Worm (Caenorhabditis elegans) whole organism, late embryonic: Measurements from ENCODE around the gene btb-14.
A peak's percentile ranks its signal among the peaks of the same experiment; 100 is the strongest.

ENCODE experiments used
- C08G9.2 ChIP-seq: sonication (generic microtip); optimal IDR thresholded peaks from 2 replicates; lab custom pipeline; 2016; ENCODE audit warnings: mild to moderate bottlenecking, missing genetic modification characterization, moderate library complexity, missing compliant biosample characterization
- T23F11.4 ChIP-seq: fragments of 200-800 bp; sonication (Bioruptor generic); optimal IDR thresholded peaks from 2 replicates; lab custom pipeline; 2018; ENCODE audit warnings: mild to moderate bottlenecking, missing genetic modification characterization, missing compliant biosample characterization
- ama-1 ChIP-seq: fragments of 150-350 bp; optimal IDR thresholded peaks from 2 replicates; lab custom pipeline; 2014
- ceh-14 ChIP-seq: sonication (generic microtip); optimal IDR thresholded peaks from 2 replicates; lab custom pipeline; 2016; ENCODE audit warnings: missing genotype, missing genetic modification characterization, missing compliant biosample characterization
- ceh-18 ChIP-seq: sonication (generic microtip); optimal IDR thresholded peaks from 2 replicates; lab custom pipeline; 2016; ENCODE audit warnings: missing genetic modification characterization, missing compliant biosample characterization
- ceh-22 ChIP-seq: sonication (generic microtip); optimal IDR thresholded peaks from 2 replicates; lab custom pipeline; 2017; ENCODE audit warnings: missing biosample characterization, missing genetic modification characterization
- ceh-24 ChIP-seq: sonication (generic microtip); optimal IDR thresholded peaks from 2 replicates; lab custom pipeline; 2016; ENCODE audit warnings: mild to moderate bottlenecking, missing genetic modification characterization, missing compliant biosample characterization
- ceh-31 ChIP-seq: sonication (generic microtip); optimal IDR thresholded peaks from 2 replicates; lab custom pipeline; 2016; ENCODE audit warnings: missing genetic modification characterization, missing compliant biosample characterization
- ceh-34 ChIP-seq: sonication (generic microtip); optimal IDR thresholded peaks from 2 replicates; lab custom pipeline; 2016; ENCODE audit warnings: mild to moderate bottlenecking, missing genetic modification characterization, missing compliant biosample characterization
- ceh-45 ChIP-seq: fragments of 200-800 bp; sonication (Bioruptor generic); IDR thresholded peaks from 2 replicates; pipeline ENCODE4 v1.3.6; 2022; ENCODE audit warnings: missing genetic modification reagents, missing genetic modification characterization, missing compliant biosample characterization
- ceh-48 ChIP-seq: sonication (generic microtip); optimal IDR thresholded peaks from 2 replicates; lab custom pipeline; 2016; ENCODE audit warnings: missing genetic modification characterization, inconsistent platforms, missing compliant biosample characterization
- ceh-6 ChIP-seq: fragments of 200-800 bp; sonication (Bioruptor generic); optimal IDR thresholded peaks from 2 replicates; lab custom pipeline; 2018; ENCODE audit warnings: mild to moderate bottlenecking, missing genetic modification characterization, missing compliant biosample characterization
- ceh-9 ChIP-seq: sonication (generic microtip); optimal IDR thresholded peaks from 2 replicates; lab custom pipeline; 2016; ENCODE audit warnings: mild to moderate bottlenecking, missing genetic modification characterization, inconsistent platforms, missing compliant biosample characterization
- dmd-4 ChIP-seq: sonication (generic microtip); optimal IDR thresholded peaks from 2 replicates; lab custom pipeline; 2016; ENCODE audit warnings: borderline replicate concordance, missing genetic modification characterization, missing compliant biosample characterization
- dve-1 ChIP-seq: sonication (generic microtip); optimal IDR thresholded peaks from 2 replicates; lab custom pipeline; 2017; ENCODE audit warnings: antibody characterized with exemption, mild to moderate bottlenecking, missing genetic modification characterization, missing compliant biosample characterization
- elt-2 ChIP-seq: sonication (generic microtip); optimal IDR thresholded peaks from 2 replicates; lab custom pipeline; 2016; ENCODE audit warnings: missing genetic modification reagents, missing genetic modification characterization, missing compliant biosample characterization
- elt-4 ChIP-seq: sonication (generic microtip); optimal IDR thresholded peaks from 2 replicates; lab custom pipeline; 2016; ENCODE audit warnings: missing genetic modification characterization, missing compliant biosample characterization
- fkh-6 ChIP-seq: sonication (generic microtip); optimal IDR thresholded peaks from 2 replicates; lab custom pipeline; 2016; ENCODE audit warnings: missing genetic modification characterization, missing compliant biosample characterization
- hlh-15 ChIP-seq: sonication (generic microtip); optimal IDR thresholded peaks from 2 replicates; lab custom pipeline; 2016; ENCODE audit warnings: missing genetic modification characterization, missing compliant biosample characterization
- hlh-30 ChIP-seq: sonication (generic microtip); optimal IDR thresholded peaks from 2 replicates; lab custom pipeline; 2017; ENCODE audit warnings: antibody characterized with exemption, missing genetic modification characterization, missing compliant biosample characterization; ENCODE audit not compliant: insufficient read depth
- hlh-6 ChIP-seq: sonication (generic microtip); optimal IDR thresholded peaks from 2 replicates; lab custom pipeline; 2016; ENCODE audit warnings: missing genotype, missing genetic modification characterization, missing compliant biosample characterization
- lim-6 ChIP-seq: sonication (generic microtip); optimal IDR thresholded peaks from 2 replicates; lab custom pipeline; 2016; ENCODE audit warnings: missing genetic modification characterization, missing compliant biosample characterization
- lin-11 ChIP-seq: fragments of 200-800 bp; sonication (Bioruptor generic); optimal IDR thresholded peaks from 2 replicates; lab custom pipeline; 2018; ENCODE audit warnings: mild to moderate bottlenecking, missing genetic modification characterization, missing compliant biosample characterization
- madf-2 ChIP-seq: sonication (generic microtip); optimal IDR thresholded peaks from 2 replicates; lab custom pipeline; 2017; ENCODE audit warnings: missing genetic modification characterization, missing compliant biosample characterization
- nhr-11 ChIP-seq: fragments of 150-350 bp; optimal IDR thresholded peaks from 2 replicates; lab custom pipeline; 2014; ENCODE audit warnings: missing biosample characterization, missing genetic modification characterization
- nhr-232 ChIP-seq: sonication (generic microtip); optimal IDR thresholded peaks from 2 replicates; lab custom pipeline; 2016; ENCODE audit warnings: missing genetic modification characterization, missing compliant biosample characterization
- npax-4 ChIP-seq: sonication (generic microtip); optimal IDR thresholded peaks from 2 replicates; lab custom pipeline; 2016; ENCODE audit warnings: missing genetic modification characterization, missing compliant biosample characterization
- odd-2 ChIP-seq: sonication (generic microtip); optimal IDR thresholded peaks from 2 replicates; lab custom pipeline; 2017; ENCODE audit warnings: antibody characterized with exemption, mild to moderate bottlenecking, missing genetic modification characterization, missing compliant biosample characterization
- pax-1 ChIP-seq: fragments of 150-350 bp; optimal IDR thresholded peaks from 2 replicates; lab custom pipeline; 2014; ENCODE audit warnings: missing biosample characterization, missing genetic modification characterization
- pha-2 ChIP-seq: sonication (generic microtip); optimal IDR thresholded peaks from 2 replicates; lab custom pipeline; 2017; ENCODE audit warnings: mild to moderate bottlenecking, missing genetic modification characterization, missing compliant biosample characterization
- pha-4 ChIP-seq: fragments of 150-350 bp; optimal IDR thresholded peaks from 2 replicates; lab custom pipeline; 2018; ENCODE audit warnings: missing biosample characterization, missing genetic modification reagents, missing genetic modification characterization
- pqm-1 ChIP-seq: sonication (generic microtip); optimal IDR thresholded peaks from 2 replicates; lab custom pipeline; 2016; ENCODE audit warnings: missing genetic modification characterization, missing compliant biosample characterization
- pros-1 ChIP-seq: fragments of 150-350 bp; optimal IDR thresholded peaks from 2 replicates; lab custom pipeline; 2014; ENCODE audit warnings: missing biosample characterization, missing genetic modification reagents, missing genetic modification characterization
- ref-2 ChIP-seq: sonication (generic microtip); optimal IDR thresholded peaks from 2 replicates; lab custom pipeline; 2016; ENCODE audit warnings: missing genetic modification characterization, missing compliant biosample characterization
- sdc-2 ChIP-seq: sonication (generic microtip); optimal IDR thresholded peaks from 2 replicates; lab custom pipeline; 2016; ENCODE audit warnings: missing genotype, missing genetic modification characterization, missing compliant biosample characterization
- sox-2 ChIP-seq: fragments of 200-800 bp; sonication (Bioruptor generic); IDR thresholded peaks from 2 replicates; pipeline ENCODE4 v1.3.6; 2022; ENCODE audit warnings: missing genetic modification reagents, missing genetic modification characterization, missing compliant biosample characterization
- sox-4 ChIP-seq: sonication (generic microtip); optimal IDR thresholded peaks from 2 replicates; lab custom pipeline; 2017; ENCODE audit warnings: mild to moderate bottlenecking, missing genetic modification characterization, inconsistent platforms, missing compliant biosample characterization
- syd-9 ChIP-seq: sonication (generic microtip); optimal IDR thresholded peaks from 2 replicates; lab custom pipeline; 2016; ENCODE audit warnings: mild to moderate bottlenecking, missing genetic modification characterization, moderate library complexity, missing compliant biosample characterization
- tbx-2 ChIP-seq: sonication (generic microtip); optimal IDR thresholded peaks from 2 replicates; lab custom pipeline; 2016; ENCODE audit warnings: missing genetic modification characterization, missing compliant biosample characterization
- tbx-7 ChIP-seq: sonication (generic microtip); optimal IDR thresholded peaks from 2 replicates; lab custom pipeline; 2016; ENCODE audit warnings: missing genotype, missing genetic modification characterization, missing compliant biosample characterization
- unc-55 ChIP-seq: sonication (generic microtip); optimal IDR thresholded peaks from 2 replicates; lab custom pipeline; 2017; ENCODE audit warnings: missing biosample characterization, missing genetic modification reagents, missing genetic modification characterization
- unc-86 ChIP-seq: sonication (generic microtip); optimal IDR thresholded peaks from 2 replicates; lab custom pipeline; 2016; ENCODE audit warnings: missing genetic modification characterization, missing compliant biosample characterization
- ztf-16 ChIP-seq: sonication (generic microtip); optimal IDR thresholded peaks from 2 replicates; lab custom pipeline; 2017; ENCODE audit warnings: missing genetic modification characterization, missing compliant biosample characterization

Gene btb-14

DNA sequence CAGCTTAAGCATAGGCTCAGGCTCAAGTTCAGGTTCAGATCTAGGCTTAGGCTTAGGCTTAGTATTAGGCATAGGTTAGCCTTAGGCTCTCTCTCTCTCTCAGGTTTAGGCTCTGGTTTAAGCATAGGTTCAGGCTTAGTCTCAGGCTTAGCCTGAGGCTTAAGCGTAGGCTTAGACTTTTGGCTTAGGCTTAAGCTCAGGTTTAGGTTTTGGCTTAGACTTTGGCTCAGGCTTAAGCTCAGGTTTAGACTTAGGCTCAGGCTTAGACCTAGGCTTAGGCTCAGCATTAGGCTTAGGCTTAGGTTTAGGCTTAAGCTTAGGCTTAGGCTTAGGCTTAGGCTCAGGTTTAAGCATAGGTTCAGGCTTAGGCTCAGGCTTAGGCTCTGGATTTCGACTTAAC lies 39.6 kb upstream of the btb-14 start:
- TF ChIP-seq pqm-1 (tag; lab: Kevin White, UChicago) (no peak), dve-1 (tag; lab: Kevin White, UChicago) (peak; percentile 65)

DNA sequence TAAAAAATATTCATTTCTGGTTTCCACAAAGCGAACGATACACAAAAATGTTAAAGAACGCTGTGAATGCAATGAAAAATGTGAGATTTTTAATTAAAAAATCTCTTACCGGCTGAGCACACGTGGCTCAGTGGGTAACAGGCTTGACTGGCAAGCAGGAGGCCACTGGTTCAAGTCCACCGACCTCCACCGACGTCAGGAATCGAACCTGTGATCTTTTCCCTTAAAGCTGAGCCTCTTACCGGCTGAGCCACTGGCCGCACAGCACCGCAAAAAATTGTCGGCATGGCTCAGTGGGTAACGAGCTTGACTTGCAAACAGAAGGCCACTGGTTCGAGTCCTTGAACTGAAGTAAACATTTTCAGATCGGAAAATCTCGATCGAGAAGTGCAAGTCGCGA lies 38.5 kb upstream of the btb-14 start, which contains the start of gene C44C11.6:
C44C11.6 (plus strand) TSS at position 23 of the 400 bp plus-strand sequence.
- no peak for TF ChIP-seq ceh-6 (GFP tag; lab: Kevin White, UChicago)
- no peak for TF ChIP-seq unc-55 (GFP tag; lab: Kevin White, UChicago)
- TF ChIP-seq hlh-15 (tag; lab: Kevin White, UChicago) = no peak
- no peak for TF ChIP-seq dve-1 (tag; lab: Kevin White, UChicago)
- TF ChIP-seq syd-9 = no peak
- TF ChIP-seq ceh-34 (tag; lab: Kevin White, UChicago) = no peak
- no peak for TF ChIP-seq ceh-45
- no peak for TF ChIP-seq T23F11.4 (GFP tag; lab: Kevin White, UChicago)

- TF ChIP-seq pha-4 (no peak), pax-1 (no peak), ceh-14 (tag; lab: Kevin White, UChicago) (no peak), unc-55 (GFP tag; lab: Kevin White, UChicago) (no peak), pha-2 (no peak), sox-4 (no peak), ceh-9 (no peak), hlh-6 (tag; lab: Kevin White, UChicago) (no peak), madf-2 (no peak), syd-9 (no peak), dmd-4 (no peak), odd-2 (tag; lab: Kevin White, UChicago) (no peak), ceh-6 (GFP tag; lab: Kevin White, UChicago) (no peak), elt-2 (tag; lab: Kevin White, UChicago) (no peak)
Observed at ce11 chrII:12346289-12346989, 36.8 kb upstream of the btb-14 start.

DNA sequence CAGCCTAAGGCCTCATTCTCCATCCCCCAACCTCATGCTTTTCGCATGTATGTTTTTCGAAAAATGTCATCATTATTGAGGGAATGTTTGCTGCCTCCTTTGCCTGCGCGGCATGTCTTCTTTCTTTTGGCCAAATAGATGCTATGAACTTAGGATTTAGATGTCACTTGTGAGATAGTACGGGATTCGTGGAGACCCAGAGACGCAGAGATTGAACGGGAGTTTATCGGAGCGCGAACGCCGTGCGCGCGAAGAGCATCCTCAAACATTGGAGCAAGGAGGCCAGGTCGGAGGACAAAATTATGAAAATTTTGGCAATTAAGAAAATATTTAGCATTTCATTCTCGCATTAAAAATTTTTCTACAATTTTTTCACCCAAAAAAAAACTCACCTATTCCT lies 34.3 kb upstream of the btb-14 start:
- TF ChIP-seq nhr-11 (tag; lab: Kevin White, UChicago) = no peak
- no peak for TF ChIP-seq hlh-30 (tag; lab: Kevin White, UChicago)
- TF ChIP-seq lin-11 = no peak
- TF ChIP-seq ama-1 (lab: Kevin White, UChicago) = no peak
- peak; percentile 17 for TF ChIP-seq ceh-31 (tag; lab: Kevin White, UChicago)
- no peak for TF ChIP-seq ztf-16
- TF ChIP-seq pqm-1 (tag; lab: Kevin White, UChicago) = no peak
- no peak for TF ChIP-seq ceh-18 (tag; lab: Kevin White, UChicago)
- no peak for TF ChIP-seq tbx-2 (tag; lab: Kevin White, UChicago)
- no peak for TF ChIP-seq npax-4
- no peak for TF ChIP-seq ceh-24 (tag; lab: Kevin White, UChicago)
- TF ChIP-seq unc-86 = no peak
- peak; percentile 64 for TF ChIP-seq pax-1
- TF ChIP-seq, all 69 proteins: peak for 2

- TF ChIP-seq sox-2 (GFP tag; lab: Robert Waterston, UW) (no peak), ceh-24 (tag; lab: Kevin White, UChicago) (no peak), C08G9.2 (tag; lab: Kevin White, UChicago) (no peak), ceh-22 (tag; lab: Kevin White, UChicago) (no peak), ceh-34 (tag; lab: Kevin White, UChicago) (no peak), sdc-2 (tag; lab: Kevin White, UChicago) (no peak), ceh-31 (tag; lab: Kevin White, UChicago) (no peak), lim-6 (tag; lab: Kevin White, UChicago) (no peak), ceh-18 (tag; lab: Kevin White, UChicago) (no peak), ceh-48 (tag; lab: Kevin White, UChicago) (no peak), ceh-45 (no peak), fkh-6 (tag; lab: Kevin White, UChicago) (no peak), ref-2 (tag; lab: Kevin White, UChicago) (no peak), pros-1 (tag; lab: Kevin White, UChicago) (no peak), elt-4 (tag; lab: Kevin White, UChicago) (no peak), tbx-7 (tag; lab: Kevin White, UChicago) (no peak), lin-11 (no peak), nhr-232 (no peak)
Observed at ce11 chrII:12349866-12350265, 33.4 kb upstream of the btb-14 start.
